Worm (Caenorhabditis elegans) whole organism, mixed stage, embryonic: ENCODE results near the gene far-6.

Experiments used
- M03D4.4 ChIP-seq: sonication (generic microtip); optimal IDR thresholded peaks from 2 replicates; lab custom pipeline; 2017; ENCODE audit warnings: mild to moderate bottlenecking, missing genetic modification characterization, missing compliant biosample characterization
- bed-3 ChIP-seq: fragments of 200-800 bp; sonication (Bioruptor generic); optimal IDR thresholded peaks from 3 replicates; lab custom pipeline; 2018; ENCODE audit warnings: mild to moderate bottlenecking, missing genetic modification characterization, moderate library complexity, missing compliant biosample characterization
- blmp-1 ChIP-seq: fragments of 150-350 bp; optimal IDR thresholded peaks from 2 replicates; lab custom pipeline; 2014; ENCODE audit warnings: missing biosample characterization, missing genetic modification characterization
- ceh-39 ChIP-seq: fragments of 150-350 bp; optimal IDR thresholded peaks from 2 replicates; lab custom pipeline; 2014; ENCODE audit warnings: missing biosample characterization, missing genetic modification characterization
- ceh-43 ChIP-seq: fragments of 200-800 bp; sonication (Bioruptor generic); optimal IDR thresholded peaks from 2 replicates; lab custom pipeline; 2018; ENCODE audit warnings: mild to moderate bottlenecking, missing genetic modification characterization, moderate library complexity, missing compliant biosample characterization
- ceh-83 ChIP-seq: fragments of 200-800 bp; sonication (Bioruptor generic); optimal IDR thresholded peaks from 2 replicates; lab custom pipeline; 2018; ENCODE audit warnings: mild to moderate bottlenecking, missing genetic modification characterization, missing compliant biosample characterization
- cnd-1 ChIP-seq: fragments of 200-800 bp; sonication (Bioruptor generic); optimal IDR thresholded peaks from 2 replicates; lab custom pipeline; 2018; ENCODE audit warnings: mild to moderate bottlenecking, missing genetic modification characterization, missing compliant biosample characterization
- drap-1 ChIP-seq: fragments of 200-800 bp; sonication (Bioruptor generic); optimal IDR thresholded peaks from 3 replicates; lab custom pipeline; 2018; ENCODE audit warnings: mild to moderate bottlenecking, missing genetic modification characterization, missing compliant biosample characterization
- elt-1 ChIP-seq: sonication (generic microtip); optimal IDR thresholded peaks from 2 replicates; lab custom pipeline; 2017; ENCODE audit warnings: missing genetic modification characterization, mild to moderate bottlenecking, missing compliant biosample characterization, antibody characterized with exemption, moderate library complexity, borderline replicate concordance; ENCODE audit not compliant: insufficient read depth
- flh-1 ChIP-seq: fragments of 200-800 bp; sonication (Bioruptor generic); optimal IDR thresholded peaks from 2 replicates; lab custom pipeline; 2018; ENCODE audit warnings: mild to moderate bottlenecking, missing genetic modification characterization, moderate library complexity, missing compliant biosample characterization
- ham-2 ChIP-seq: fragments of 200-800 bp; sonication (Bioruptor generic); optimal IDR thresholded peaks from 2 replicates; lab custom pipeline; 2018; ENCODE audit warnings: mild to moderate bottlenecking, missing genetic modification characterization, missing compliant biosample characterization
- hlh-1 ChIP-seq: fragments of 150-350 bp; optimal IDR thresholded peaks from 2 replicates; lab custom pipeline; 2014; ENCODE audit warnings: missing biosample characterization, missing genetic modification reagents, missing genetic modification characterization
- lin-13 ChIP-seq: fragments of 150-350 bp; optimal IDR thresholded peaks from 2 replicates; lab custom pipeline; 2014; ENCODE audit warnings: missing biosample characterization, missing genetic modification characterization
- lin-32 ChIP-seq: fragments of 200-800 bp; sonication (Bioruptor generic); optimal IDR thresholded peaks from 2 replicates; lab custom pipeline; 2018; ENCODE audit warnings: mild to moderate bottlenecking, missing genetic modification characterization, missing compliant biosample characterization
- lsy-2 ChIP-seq: fragments of 150-350 bp; optimal IDR thresholded peaks from 2 replicates; lab custom pipeline; 2014; ENCODE audit warnings: missing biosample characterization, missing genetic modification characterization
- mab-5 ChIP-seq: fragments of 150-350 bp; optimal IDR thresholded peaks from 2 replicates; lab custom pipeline; 2014; ENCODE audit warnings: missing biosample characterization, missing genetic modification characterization
- mep-1 ChIP-seq: fragments of 150-350 bp; optimal IDR thresholded peaks from 2 replicates; lab custom pipeline; 2017; ENCODE audit warnings: missing biosample characterization, missing genetic modification reagents, missing genetic modification characterization, inconsistent platforms
- mls-2 ChIP-seq: sonication (generic microtip); optimal IDR thresholded peaks from 2 replicates; lab custom pipeline; 2016; ENCODE audit warnings: mild to moderate bottlenecking, missing genetic modification characterization, moderate library complexity, missing compliant biosample characterization
- nhr-12 ChIP-seq: fragments of 150-350 bp; optimal IDR thresholded peaks from 2 replicates; lab custom pipeline; 2014; ENCODE audit warnings: missing biosample characterization, missing genetic modification characterization
- nhr-2 ChIP-seq: fragments of 150-350 bp; optimal IDR thresholded peaks from 2 replicates; lab custom pipeline; 2014; ENCODE audit warnings: missing biosample characterization, missing genetic modification characterization
- nhr-237 ChIP-seq: fragments of 150-350 bp; optimal IDR thresholded peaks from 2 replicates; lab custom pipeline; 2014; ENCODE audit warnings: missing biosample characterization, missing genetic modification characterization
- nhr-28 ChIP-seq: fragments of 150-350 bp; optimal IDR thresholded peaks from 2 replicates; lab custom pipeline; 2014; ENCODE audit warnings: missing biosample characterization, missing genetic modification characterization
- pha-4 ChIP-seq: fragments of 150-350 bp; optimal IDR thresholded peaks from 2 replicates; lab custom pipeline; 2018; ENCODE audit warnings: missing biosample characterization, missing genetic modification reagents, missing genetic modification characterization
- sem-2 ChIP-seq: fragments of 200-800 bp; sonication (Bioruptor generic); optimal IDR thresholded peaks from 2 replicates; lab custom pipeline; 2018; ENCODE audit warnings: mild to moderate bottlenecking, missing genetic modification characterization, missing compliant biosample characterization
- snpc-4 ChIP-seq: fragments of 150-350 bp; optimal IDR thresholded peaks from 2 replicates; lab custom pipeline; 2014; ENCODE audit warnings: missing biosample characterization, missing genetic modification characterization
- sptf-1 ChIP-seq: sonication (generic microtip); optimal IDR thresholded peaks from 2 replicates; lab custom pipeline; 2017; ENCODE audit warnings: mild to moderate bottlenecking, missing genetic modification characterization, moderate library complexity, missing compliant biosample characterization
- tbx-8 ChIP-seq: fragments of 200-800 bp; sonication (Bioruptor generic); optimal IDR thresholded peaks from 2 replicates; lab custom pipeline; 2018; ENCODE audit warnings: mild to moderate bottlenecking, missing genetic modification characterization, moderate library complexity, missing compliant biosample characterization
- unc-120 ChIP-seq: sonication (generic microtip); optimal IDR thresholded peaks from 2 replicates; lab custom pipeline; 2017; ENCODE audit warnings: missing genetic modification characterization, missing compliant biosample characterization; ENCODE audit not compliant: poor library complexity, severe bottlenecking
- unc-39 ChIP-seq: fragments of 150-350 bp; optimal IDR thresholded peaks from 2 replicates; lab custom pipeline; 2014; ENCODE audit warnings: missing biosample characterization, missing genetic modification characterization
- unc-62 ChIP-seq: fragments of 150-350 bp; optimal IDR thresholded peaks from 2 replicates; lab custom pipeline; 2014; ENCODE audit warnings: missing biosample characterization, missing genetic modification reagents, missing genetic modification characterization
- zip-8 ChIP-seq: fragments of 150-350 bp; optimal IDR thresholded peaks from 2 replicates; lab custom pipeline; 2014; ENCODE audit warnings: missing biosample characterization, missing genetic modification characterization

The far-6 gene

DNA sequence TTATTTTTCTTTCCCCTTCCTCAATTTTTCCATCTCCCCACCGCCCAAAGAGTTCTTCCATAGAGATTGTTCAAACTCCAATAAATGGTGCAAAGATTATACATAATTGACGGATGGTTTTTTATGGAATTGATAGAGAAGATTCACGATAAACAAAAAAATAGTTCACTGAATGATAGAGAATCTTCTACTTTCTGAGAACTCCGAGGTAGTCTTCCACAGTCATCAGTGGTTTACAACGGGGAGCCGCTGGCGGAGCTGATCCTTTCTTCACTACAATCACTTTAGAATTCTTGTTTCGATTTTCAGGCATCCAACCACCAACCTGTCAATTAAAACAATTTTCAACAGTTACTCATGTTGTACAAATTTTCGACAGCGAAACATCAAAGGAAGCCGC is 27.8 kb downstream of the far-6 start:
- TF ChIP-seq blmp-1 = no peak
- no peak for TF ChIP-seq mls-2
- no peak for TF ChIP-seq snpc-4
- no peak for TF ChIP-seq pha-4 (tag; lab: Kevin White, UChicago)
- TF ChIP-seq sem-2 (GFP tag; lab: Kevin White, UChicago) = no peak

DNA sequence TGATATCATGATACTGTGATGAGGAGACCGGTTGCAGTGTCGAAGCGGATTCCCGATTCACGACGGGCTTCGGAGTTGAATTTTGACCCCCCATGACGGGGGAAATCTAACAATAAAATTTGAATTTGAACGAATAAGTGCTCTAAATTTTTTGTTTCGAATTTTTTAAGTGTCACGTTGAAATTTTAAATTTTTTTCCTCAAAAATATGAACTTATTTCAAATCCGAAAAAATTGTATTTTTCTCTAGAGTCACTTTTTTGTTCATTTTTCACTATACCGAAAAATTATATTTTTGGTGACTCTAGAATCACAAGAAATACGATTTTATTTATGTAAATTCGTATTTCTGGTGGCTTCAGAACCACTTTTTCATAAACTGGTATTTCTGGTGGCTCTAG is 30.3 kb downstream of the far-6 start, which contains the start of gene W02A2.8:
Gene W02A2.8 (minus strand): TSS at position 101 of the 400 bp plus-strand sequence.
- no peak for TF ChIP-seq lin-13 (tag; lab: Kevin White, UChicago)
- no peak for TF ChIP-seq drap-1 (GFP tag; lab: Kevin White, UChicago)
- TF ChIP-seq ceh-39 = no peak
- no peak for TF ChIP-seq nhr-12 (tag; lab: Kevin White, UChicago)
- TF ChIP-seq ceh-83 (GFP tag; lab: Kevin White, UChicago) = no peak
- TF ChIP-seq M03D4.4 (tag; lab: Kevin White, UChicago) = no peak
- no peak for TF ChIP-seq unc-120 (tag; lab: Kevin White, UChicago)
- TF ChIP-seq ham-2 (GFP tag; lab: Kevin White, UChicago) = no peak
- TF ChIP-seq mab-5 (tag; lab: Kevin White, UChicago) = no peak
- TF ChIP-seq nhr-237 (tag; lab: Kevin White, UChicago) = no peak
- no peak for TF ChIP-seq ceh-43 (GFP tag; lab: Kevin White, UChicago)
- no peak for TF ChIP-seq tbx-8
- TF ChIP-seq sptf-1 (tag; lab: Kevin White, UChicago) = no peak
- no peak for TF ChIP-seq unc-62 (GFP tag; lab: Kevin White, UChicago)
- TF ChIP-seq lin-32 (GFP tag; lab: Kevin White, UChicago) = no peak
- no peak for TF ChIP-seq lsy-2 (tag; lab: Kevin White, UChicago)
- no peak for TF ChIP-seq cnd-1 (tag; lab: Kevin White, UChicago)
- TF ChIP-seq pha-4 (tag; lab: Kevin White, UChicago) = no peak
- TF ChIP-seq flh-1 (GFP tag; lab: Kevin White, UChicago) = no peak

ce11 chrIV:13360144-13360543 is 32.0 kb downstream of the far-6 start, which contains the start of gene Y62E10A.3:
Gene Y62E10A.3 (minus strand): TSS chrIV:13360244.
- no peak for TF ChIP-seq nhr-2 (tag; lab: Kevin White, UChicago)
- TF ChIP-seq pha-4 (tag; lab: Kevin White, UChicago) = no peak
- TF ChIP-seq lsy-2 (tag; lab: Kevin White, UChicago) = no peak

DNA sequence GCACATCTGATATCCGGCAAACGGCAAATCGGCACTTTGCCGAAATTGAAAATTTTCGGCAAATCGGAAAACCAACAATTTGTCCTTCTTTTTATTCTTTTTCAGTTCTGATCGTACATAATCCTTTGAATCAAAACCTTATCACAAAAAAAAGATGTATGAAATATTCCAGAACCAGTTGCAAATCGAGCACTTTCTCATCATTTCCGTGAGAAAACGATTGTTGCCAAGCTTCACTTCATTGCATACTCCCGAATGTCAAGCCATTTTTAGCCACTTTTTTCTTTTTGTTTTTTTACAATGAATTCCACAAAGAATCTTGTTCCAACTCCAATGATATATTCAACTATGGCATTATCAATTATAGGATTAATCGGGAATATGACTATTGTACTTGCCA is 36.7 kb downstream of the far-6 start, which contains the start of gene srsx-25:
Gene srsx-25 (plus strand): TSS at position 301 of the 400 bp plus-strand sequence.
- TF ChIP-seq nhr-28 (tag; lab: Kevin White, UChicago) (no peak), unc-120 (tag; lab: Kevin White, UChicago) (no peak), mls-2 (no peak), ceh-39 (no peak), sptf-1 (tag; lab: Kevin White, UChicago) (no peak), zip-8 (tag; lab: Kevin White, UChicago) (no peak), lin-32 (GFP tag; lab: Kevin White, UChicago) (no peak), nhr-12 (tag; lab: Kevin White, UChicago) (no peak), bed-3 (GFP tag; lab: Kevin White, UChicago) (no peak), pha-4 (tag; lab: Kevin White, UChicago) (no peak)

- TF ChIP-seq tbx-8 (no peak), mls-2 (no peak), mab-5 (tag; lab: Kevin White, UChicago) (no peak), hlh-1 (tag; lab: Kevin White, UChicago) (no peak), elt-1 (tag; lab: Kevin White, UChicago) (no peak), bed-3 (GFP tag; lab: Kevin White, UChicago) (no peak), blmp-1 (no peak), ceh-39 (no peak), unc-39 (tag; lab: Kevin White, UChicago) (no peak), cnd-1 (tag; lab: Kevin White, UChicago) (no peak), mep-1 (tag; lab: Kevin White, UChicago) (no peak), drap-1 (GFP tag; lab: Kevin White, UChicago) (no peak), snpc-4 (no peak)
Measured at ce11 chrIV:13369120-13369842, 41.1 kb downstream of the far-6 start, which contains the start of gene agt-1. Gene agt-1 (minus strand): TSS chrIV:13369412.
